Fruit fly (Drosophila melanogaster) whole organism, wandering third instar larva: ENCODE measurements around the gene CG5446.

ENCODE experiments used
- CrebA ChIP-seq: fragments of 200-800 bp; sonication (Bioruptor generic); optimal IDR thresholded peaks from 2 replicates; lab custom pipeline; 2016; ENCODE audit warnings: missing biosample characterization, mild to moderate bottlenecking, missing genetic modification characterization, borderline replicate concordance
- Hr78 ChIP-seq: fragments of >200 bp; optimal IDR thresholded peaks from 2 replicates; lab custom pipeline; 2017; ENCODE audit warnings: missing biosample characterization, missing genetic modification characterization
- dmrt93B ChIP-seq: fragments of 200-800 bp; sonication (Bioruptor generic); optimal IDR thresholded peaks from 2 replicates; lab custom pipeline; 2018; ENCODE audit warnings: missing biosample characterization, mild to moderate bottlenecking, missing genetic modification characterization
- foxo ChIP-seq, 2 experiments: fragments of 200-800 bp; sonication (Bioruptor generic); optimal IDR thresholded peaks; 2 replicates in 1 of 2; 3 replicates in 1 of 2; lab custom pipeline; 2016 to 2017; ENCODE audit warnings: missing biosample characterization in 2 of 2, missing genetic modification characterization in 2 of 2
- fru ChIP-seq: fragments of 200-800 bp; sonication (Bioruptor generic); optimal IDR thresholded peaks from 3 replicates; lab custom pipeline; 2016; ENCODE audit warnings: missing biosample characterization, mild to moderate bottlenecking, missing genetic modification characterization
- h ChIP-seq: fragments of 200-800 bp; sonication (Bioruptor generic); optimal IDR thresholded peaks from 3 replicates; lab custom pipeline; 2016; ENCODE audit warnings: missing biosample characterization, mild to moderate bottlenecking, missing genetic modification characterization
- pan ChIP-seq: fragments of >200 bp; optimal IDR thresholded peaks from 2 replicates; lab custom pipeline; 2017
- usp ChIP-seq: fragments of >200 bp; optimal IDR thresholded peaks from 2 replicates; lab custom pipeline; 2017; ENCODE audit warnings: missing biosample characterization, missing genetic modification characterization

DNA sequence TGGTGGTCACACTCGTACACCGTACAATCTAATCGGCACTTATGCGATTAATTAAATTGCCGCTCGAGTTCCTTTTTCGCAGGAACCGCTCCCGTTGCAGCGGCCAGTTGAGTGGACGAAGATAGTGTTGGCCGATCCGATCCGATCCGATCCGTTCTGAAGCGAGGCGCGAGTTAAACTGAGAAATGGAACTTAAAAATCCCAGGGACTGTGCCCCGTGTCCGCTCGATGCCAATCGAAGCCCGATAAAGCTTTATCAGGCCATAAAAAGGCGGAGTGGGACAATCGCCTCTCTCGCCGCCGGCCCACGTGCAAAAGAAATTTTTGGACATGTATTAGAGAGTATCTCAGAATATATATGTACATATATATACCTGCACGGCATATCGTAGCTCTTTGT is 18.2 kb upstream of the CG5446 start, which contains the start of gene Oatp33Ea:
- TF ChIP-seq h (GFP tag; lab: Kevin White, UChicago) (peak; percentile 5), Hr78 (no peak), CrebA (GFP tag; lab: Kevin White, UChicago) (peak; percentile 52), fru (GFP tag; lab: Kevin White, UChicago) (no peak), pan (lab: Kevin White, UChicago) (no peak), usp (no peak), foxo (GFP tag; optimal IDR thresholded peaks at IDR 0.05; lab: Kevin White, UChicago) (no peak), dmrt93B (no peak)
